Worm (Caenorhabditis elegans): Measurements from ENCODE around the gene Y38C1AA.7.

Y38C1AA.7 gene

DNA sequence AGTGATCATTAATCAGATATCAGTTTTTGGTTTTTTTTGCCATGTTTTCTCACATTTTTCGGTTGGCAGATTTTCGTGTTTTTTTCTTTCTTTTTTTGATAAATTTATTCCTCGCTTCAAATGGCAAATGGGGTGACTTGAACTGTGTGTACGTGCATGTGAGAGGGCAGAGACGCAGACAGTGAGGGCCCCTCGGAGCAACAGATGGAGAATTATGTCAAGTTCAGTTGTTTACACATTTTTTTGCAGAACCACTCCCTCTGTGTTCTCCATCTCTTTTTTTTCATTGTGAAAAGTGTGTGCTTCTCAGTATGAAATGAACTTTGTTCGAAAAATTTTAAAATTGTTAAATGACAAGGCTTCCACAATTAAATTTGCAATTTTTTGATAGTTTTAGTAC lies 28.6 kb upstream of the Y38C1AA.7 start:
- TF ChIP-seq K09A11.1 (tag; optimal IDR thresholded peaks at IDR 0.05; ENCODE audit: insufficient read depth): no peak
- TF ChIP-seq hlh-30 (tag; optimal IDR thresholded peaks at IDR 0.05; ENCODE audit: insufficient read depth): no peak
- TF ChIP-seq nfya-1 (tag; optimal IDR thresholded peaks at IDR 0.05): no peak
- no peak for TF ChIP-seq fkh-6 (tag; optimal IDR thresholded peaks at IDR 0.05)
- no peak for TF ChIP-seq pat-9 (tag; optimal IDR thresholded peaks at IDR 0.05)
- TF ChIP-seq unc-86 (tag; optimal IDR thresholded peaks at IDR 0.05): no peak
- no peak for TF ChIP-seq npax-4 (tag; optimal IDR thresholded peaks at IDR 0.05)
- no peak for TF ChIP-seq C38D4.7 (GFP tag; optimal IDR thresholded peaks at IDR 0.05)
- no peak for TF ChIP-seq pros-1 (tag; optimal IDR thresholded peaks at IDR 0.05)
- no peak for TF ChIP-seq fax-1 (tag; optimal IDR thresholded peaks at IDR 0.05)
- TF ChIP-seq syd-9 (tag; optimal IDR thresholded peaks at IDR 0.05): no peak
- TF ChIP-seq lin-11 (tag; optimal IDR thresholded peaks at IDR 0.05): no peak
- TF ChIP-seq sox-2 (GFP tag; IDR thresholded peaks at IDR 0.05): no peak
- no peak for TF ChIP-seq ceh-45 (GFP tag; IDR thresholded peaks at IDR 0.05)
- TF ChIP-seq hlh-13 (GFP tag; optimal IDR thresholded peaks at IDR 0.05): no peak
- TF ChIP-seq odd-2 (tag; optimal IDR thresholded peaks at IDR 0.05): no peak
- TF ChIP-seq F13H6.1 (tag; optimal IDR thresholded peaks at IDR 0.05): no peak
- TF ChIP-seq unc-55 (GFP tag; optimal IDR thresholded peaks at IDR 0.05): no peak
- no peak for TF ChIP-seq fkh-10 (GFP tag; optimal IDR thresholded peaks at IDR 0.05)

DNA sequence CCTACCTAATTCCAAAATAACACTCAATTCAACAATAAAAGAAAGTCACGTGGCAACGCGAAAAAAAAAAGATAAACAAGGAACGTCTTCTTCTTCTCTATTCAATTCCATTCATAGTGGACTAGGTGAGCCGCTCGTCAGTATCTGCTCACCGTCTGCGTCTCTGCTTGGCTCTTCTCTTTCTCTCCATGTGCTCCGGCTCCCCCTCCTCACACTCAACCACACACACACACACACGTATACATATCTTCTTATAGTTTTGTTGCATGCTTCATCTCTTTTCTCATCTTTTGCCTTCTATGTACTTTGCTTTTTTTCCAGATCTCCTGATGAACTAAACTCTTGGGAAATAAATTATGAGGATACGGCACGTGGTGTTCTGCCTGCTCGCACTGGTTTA lies 26.7 kb upstream of the Y38C1AA.7 start, which contains the start of gene daf-1:
Gene daf-1, plus strand, starts transcription at position 322 of the 400 bp plus-strand sequence.
- TF ChIP-seq hlh-13 (GFP tag; optimal IDR thresholded peaks at IDR 0.05) (no peak), zip-5 (tag; optimal IDR thresholded peaks at IDR 0.05) (no peak), ceh-48 (tag; optimal IDR thresholded peaks at IDR 0.05) (no peak), ceh-45 (GFP tag; IDR thresholded peaks at IDR 0.05) (no peak), hlh-15 (tag; optimal IDR thresholded peaks at IDR 0.05) (no peak), hlh-6 (tag; optimal IDR thresholded peaks at IDR 0.05) (no peak), unc-42 (tag; optimal IDR thresholded peaks at IDR 0.05) (peak; percentile 5), tbx-2 (tag; optimal IDR thresholded peaks at IDR 0.05) (peak; percentile 6), madf-2 (tag; optimal IDR thresholded peaks at IDR 0.05) (peak; percentile 3), nhr-11 (tag; optimal IDR thresholded peaks at IDR 0.05) (no peak), ceh-6 (GFP tag; optimal IDR thresholded peaks at IDR 0.05) (no peak), T23F11.4 (GFP tag; optimal IDR thresholded peaks at IDR 0.05) (no peak)

DNA sequence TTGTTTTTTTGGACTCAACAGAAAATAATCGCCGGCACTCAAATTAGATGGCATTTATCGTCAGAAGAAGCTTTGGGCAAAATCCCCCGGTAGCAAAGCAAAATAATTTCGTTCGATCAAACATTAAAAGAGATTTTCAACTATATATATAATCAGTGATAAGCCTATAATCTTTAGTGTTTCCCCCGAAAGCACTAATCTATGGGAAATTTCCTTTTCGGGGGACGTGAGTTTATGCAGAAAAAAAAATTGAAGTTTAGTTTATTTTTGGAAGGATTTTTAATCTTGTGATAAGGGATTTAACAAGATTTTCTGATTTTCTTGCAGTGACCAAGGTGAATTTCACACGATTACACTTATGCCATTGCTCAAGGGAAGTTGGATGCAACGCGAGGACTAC lies 24.8 kb upstream of the Y38C1AA.7 start:
- TF ChIP-seq ahr-1 (tag; optimal IDR thresholded peaks at IDR 0.05): no peak
- no peak for TF ChIP-seq ceh-30 (tag; optimal IDR thresholded peaks at IDR 0.05)
- TF ChIP-seq Y22D7AL.16 (tag; optimal IDR thresholded peaks at IDR 0.05): no peak
- no peak for TF ChIP-seq nfya-1 (tag; optimal IDR thresholded peaks at IDR 0.05)
- no peak for TF ChIP-seq elt-4 (tag; optimal IDR thresholded peaks at IDR 0.05)
- TF ChIP-seq lim-6 (tag; optimal IDR thresholded peaks at IDR 0.05): no peak
- TF ChIP-seq ceh-2 (tag; optimal IDR thresholded peaks at IDR 0.05): no peak
- TF ChIP-seq pros-1 (tag; optimal IDR thresholded peaks at IDR 0.05): no peak
- TF ChIP-seq F13H6.1 (tag; optimal IDR thresholded peaks at IDR 0.05): no peak
- TF ChIP-seq ets-4 (tag; optimal IDR thresholded peaks at IDR 0.05): no peak

DNA sequence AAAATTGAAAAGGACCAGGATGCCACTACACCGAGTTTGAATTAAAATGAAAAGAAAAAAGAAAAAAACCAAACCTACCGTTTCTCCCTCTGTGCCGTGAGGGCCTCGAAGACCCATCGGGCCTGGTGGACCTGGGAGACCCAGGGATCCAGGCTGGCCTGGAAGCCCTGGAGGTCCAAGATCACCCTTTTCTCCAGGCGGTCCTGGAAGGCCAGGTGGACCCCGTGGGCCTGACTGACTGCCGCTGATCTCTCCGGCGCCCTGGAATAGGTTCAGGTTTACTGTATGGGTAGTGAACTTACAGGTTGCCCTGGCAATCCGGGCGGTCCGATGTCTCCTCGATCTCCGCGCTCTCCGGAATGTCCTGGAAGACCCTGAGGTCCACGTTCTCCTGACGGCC lies 19.1 kb upstream of the Y38C1AA.7 start:
- TF ChIP-seq unc-55 (GFP tag; optimal IDR thresholded peaks at IDR 0.05) (no peak), mec-3 (tag; optimal IDR thresholded peaks at IDR 0.05; ENCODE audit: borderline replicate concordance) (peak; percentile 37)
